Fruit fly (Drosophila melanogaster): ENCODE results near the gene CG4793.

DNA sequence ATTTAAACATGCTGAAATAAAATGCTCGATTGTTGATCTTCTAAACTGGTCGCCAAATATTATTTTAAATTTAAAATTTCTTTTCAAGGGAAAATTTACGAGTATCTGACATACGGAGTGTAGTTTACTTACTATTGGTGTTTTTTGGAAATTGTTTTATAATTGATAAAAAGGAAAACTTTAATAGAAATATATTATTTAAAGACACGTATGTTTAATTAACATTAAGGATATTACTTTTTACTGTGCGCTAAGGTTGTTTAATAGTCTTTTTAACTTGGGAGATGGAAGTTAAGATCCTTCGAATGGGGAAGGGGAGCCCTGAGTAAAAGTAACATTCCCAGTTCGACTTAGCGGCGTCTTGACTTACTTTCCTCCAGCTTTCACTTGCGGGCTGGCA lies 43.1 kb upstream of the CG4793 start, which contains the start of gene CG7653:
- TF ChIP-seq pan (optimal IDR thresholded peaks at IDR 0.05) (no peak), EcR (GFP tag; optimal IDR thresholded peaks at IDR 0.05) (no peak), psq (optimal IDR thresholded peaks at IDR 0.05) (no peak), CG8478 (optimal IDR thresholded peaks at IDR 0.05) (no peak)
